ENCODE assay signal across 2 worm cellular contexts in the genomic region with DNA sequence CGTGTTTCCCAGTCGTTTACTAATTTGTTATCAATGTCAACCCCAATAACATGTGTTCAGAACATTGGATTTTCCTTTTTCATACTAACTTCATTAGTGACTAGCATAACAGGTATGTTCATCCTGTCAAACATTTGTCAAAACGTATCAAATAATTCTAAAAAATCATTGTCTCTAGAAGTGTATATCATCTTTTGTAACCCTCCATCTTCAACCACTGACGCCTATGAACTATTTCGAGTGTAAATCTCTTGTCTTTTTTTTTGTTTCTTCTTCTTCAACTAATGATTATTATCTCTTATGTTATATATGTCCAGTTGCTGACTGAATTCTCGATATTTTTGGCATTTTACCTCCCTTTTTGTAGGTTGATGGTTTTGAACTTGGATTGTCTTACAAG.
TF ChIP-seq lines count a peak whose summit lies in the region.

No protein-coding gene starts in this region.

TF ChIP-seq in whole organism, L1 larva, 84 proteins besides CTCF, POLR2A, EP300 and RAD21:
- TF ChIP-seq ceh-88 (GFP tag; IDR thresholded peaks at IDR 0.05; lab: Robert Waterston, UW) (no peak), ama-1 (optimal IDR thresholded peaks at IDR 0.05; lab: Kevin White, UChicago) (no peak), ceh-63 (GFP tag; optimal IDR thresholded peaks at IDR 0.05; lab: Kevin White, UChicago) (no peak), efl-1 (optimal IDR thresholded peaks at IDR 0.05; lab: Kevin White, UChicago) (no peak), efl-1 (GFP tag; optimal IDR thresholded peaks at IDR 0.05 in 1 of 2; lab: Kevin White, UChicago) (peak in 1 of 2 experiments; percentile 84), dpl-1 (GFP tag; optimal IDR thresholded peaks at IDR 0.05; lab: Kevin White, UChicago) (no peak), sup-37 (GFP tag; optimal IDR thresholded peaks at IDR 0.05; lab: Kevin White, UChicago) (no peak), ets-5 (GFP tag; IDR thresholded peaks at IDR 0.05; lab: Robert Waterston, UW) (no peak), lin-13 (GFP tag; optimal IDR thresholded peaks at IDR 0.05; lab: Kevin White, UChicago) (no peak), nhr-237 (tag; optimal IDR thresholded peaks at IDR 0.05; lab: Kevin White, UChicago) (no peak), nhr-28 (tag; optimal IDR thresholded peaks at IDR 0.05; lab: Kevin White, UChicago) (no peak), nhr-19 (GFP tag; conservative IDR thresholded peaks at IDR 0.05; lab: Robert Waterston, UW) (no peak), nhr-85 (tag; lab: Kevin White, UChicago) (peak; percentile 60), lin-14 (GFP tag; optimal IDR thresholded peaks at IDR 0.05; lab: Kevin White, UChicago) (peak; percentile 29), fkh-10 (GFP tag; optimal IDR thresholded peaks at IDR 0.05; lab: Kevin White, UChicago) (no peak), elt-3 (tag; optimal IDR thresholded peaks at IDR 0.05; lab: Kevin White, UChicago) (peak in 1 of 6 experiments; percentile 46), lin-39 (tag; optimal IDR thresholded peaks at IDR 0.05; lab: Kevin White, UChicago) (no peak), ceh-8 (GFP tag; optimal IDR thresholded peaks at IDR 0.05; lab: Kevin White, UChicago) (no peak), isw-1 (GFP tag; IDR thresholded peaks at IDR 0.05; lab: Robert Waterston, UW) (no peak), ztf-4 (tag; optimal IDR thresholded peaks at IDR 0.05; lab: Kevin White, UChicago) (no peak)

TF ChIP-seq in whole organism, L4 larva, 104 proteins besides CTCF, POLR2A, EP300 and RAD21:
- TF ChIP-seq D1046.2 (GFP tag; IDR thresholded peaks at IDR 0.05; lab: Robert Waterston, UW) (no peak), nhr-28 (tag; optimal IDR thresholded peaks at IDR 0.05; lab: Kevin White, UChicago) (peak; percentile 1), ceh-28 (tag; optimal IDR thresholded peaks at IDR 0.05; lab: Kevin White, UChicago) (no peak), ceh-62 (tag; optimal IDR thresholded peaks at IDR 0.05; lab: Kevin White, UChicago) (no peak)
